Fruit fly (Drosophila melanogaster): ENCODE results near the gene CG33267.

DNA sequence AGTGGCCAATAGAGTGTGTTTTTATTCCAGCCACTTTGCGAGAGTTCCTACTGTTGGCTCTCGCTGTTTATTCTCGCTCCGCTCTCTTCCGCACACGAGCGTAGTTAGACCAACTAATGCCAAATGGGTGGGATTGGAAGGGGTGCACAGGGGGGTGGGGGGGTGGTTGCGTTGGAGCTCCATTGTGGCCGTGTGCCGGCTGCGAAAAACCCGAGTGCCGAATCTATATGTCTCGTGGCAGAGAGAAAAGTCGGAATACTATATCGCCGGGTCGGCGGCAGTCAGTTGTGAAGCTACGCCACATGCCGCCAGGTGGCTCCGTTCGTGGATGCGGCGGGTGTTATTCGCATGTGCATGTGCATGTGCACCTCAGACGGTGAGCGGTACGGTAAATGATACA is 36.9 kb downstream of the CG33267 start:
- TF ChIP-seq Clk (GFP tag; optimal IDR thresholded peaks at IDR 0.05), result no peak
- TF ChIP-seq toe (GFP tag; optimal IDR thresholded peaks at IDR 0.05), result no peak
- no peak for TF ChIP-seq ovo (GFP tag; optimal IDR thresholded peaks at IDR 0.05)
- no peak for TF ChIP-seq CG11617 (GFP tag; optimal IDR thresholded peaks at IDR 0.05)
- TF ChIP-seq CG1620 (GFP tag; optimal IDR thresholded peaks at IDR 0.05), result no peak
- TF ChIP-seq Crg-1 (GFP tag; optimal IDR thresholded peaks at IDR 0.05), result no peak
- no peak for TF ChIP-seq cic (GFP tag; optimal IDR thresholded peaks at IDR 0.05)
- TF ChIP-seq Hr96 (GFP tag; optimal IDR thresholded peaks at IDR 0.05), result no peak
- TF ChIP-seq kay (GFP tag; ENCODE audit: borderline replicate concordance), result no peak
- TF ChIP-seq CG12768 (GFP tag; optimal IDR thresholded peaks at IDR 0.05), result no peak
- TF ChIP-seq pad (GFP tag; optimal IDR thresholded peaks at IDR 0.05), result no peak
